Worm (Caenorhabditis elegans) whole organism, L4/young adult: ENCODE measurements around the gene ptp-4A2.

Source experiments
- W03F9.2 ChIP-seq: fragments of 150-350 bp; optimal IDR thresholded peaks from 2 replicates; lab custom pipeline; 2014; ENCODE audit warnings: missing biosample characterization, missing genetic modification characterization
- dao-5 ChIP-seq: sonication (generic microtip); optimal IDR thresholded peaks from 2 replicates; lab custom pipeline; 2016; ENCODE audit warnings: missing genotype, missing genetic modification characterization, moderate library complexity, missing compliant biosample characterization
- him-1 ChIP-seq: sonication (generic microtip); optimal IDR thresholded peaks from 2 replicates; lab custom pipeline; 2016; ENCODE audit warnings: missing genotype, missing genetic modification reagents, missing genetic modification characterization, missing compliant biosample characterization

ce11 chrX:3970786-3971185, 27.7 kb upstream of the ptp-4A2 start:
- TF ChIP-seq him-1 (tag; lab: Kevin White, UChicago) (no peak), W03F9.2 (no peak), dao-5 (no peak)
